Fruit fly (Drosophila melanogaster) whole organism, embryonic: Measurements from ENCODE around the gene CG6709.
A peak's percentile ranks its signal among the peaks of the same experiment; 100 is the strongest.

Source experiments
- CG10267 ChIP-seq: fragments of 200-800 bp; sonication (Bioruptor generic); optimal IDR thresholded peaks from 2 replicates; lab custom pipeline; 2018; ENCODE audit warnings: missing biosample characterization, mild to moderate bottlenecking, missing genetic modification characterization, moderate library complexity
- CG10274 ChIP-seq: fragments of 200-800 bp; sonication (Bioruptor generic); optimal IDR thresholded peaks from 3 replicates; lab custom pipeline; 2017; ENCODE audit warnings: missing biosample characterization, mild to moderate bottlenecking, missing genetic modification characterization
- CG10431 ChIP-seq: fragments of 200-800 bp; sonication (Bioruptor generic); optimal IDR thresholded peaks from 3 replicates; lab custom pipeline; 2018; ENCODE audit warnings: missing biosample characterization, mild to moderate bottlenecking, missing genetic modification characterization
- CG10462 ChIP-seq: fragments of 200-800 bp; sonication (Bioruptor generic); optimal IDR thresholded peaks from 2 replicates; lab custom pipeline; 2016; ENCODE audit warnings: missing biosample characterization, missing genetic modification characterization
- CG11093 ChIP-seq: fragments of 200-800 bp; sonication (Bioruptor generic); IDR thresholded peaks from 3 replicates; pipeline ENCODE4 v1.3.6; 2022; ENCODE audit warnings: missing biosample characterization, missing genetic modification characterization
- CG11247 ChIP-seq: fragments of 200-800 bp; sonication (Bioruptor generic); IDR thresholded peaks from 2 replicates; pipeline ENCODE4 v1.3.6; 2022; ENCODE audit warnings: missing biosample characterization, missing genetic modification characterization
- CG12104 ChIP-seq: fragments of 200-800 bp; sonication (Bioruptor generic); optimal IDR thresholded peaks from 3 replicates; lab custom pipeline; 2016; ENCODE audit warnings: missing biosample characterization, missing genetic modification characterization
- CG12155 ChIP-seq: fragments of 200-800 bp; sonication (Bioruptor generic); optimal IDR thresholded peaks from 3 replicates; lab custom pipeline; 2016; ENCODE audit warnings: missing biosample characterization, missing genetic modification characterization
- CG12236 ChIP-seq: fragments of 200-800 bp; sonication (Bioruptor generic); optimal IDR thresholded peaks from 2 replicates; lab custom pipeline; 2016; ENCODE audit warnings: missing biosample characterization, missing genetic modification characterization
- CG14441 ChIP-seq: fragments of 200-800 bp; sonication (Bioruptor generic); IDR thresholded peaks from 2 replicates; pipeline ENCODE4 v1.3.6; 2022; ENCODE audit warnings: missing biosample characterization, missing genetic modification characterization
- CG14860 ChIP-seq: fragments of 200-800 bp; sonication (Bioruptor generic); IDR thresholded peaks from 3 replicates; pipeline ENCODE4 v1.3.6; 2022; ENCODE audit warnings: missing biosample characterization, missing genetic modification characterization; ENCODE audit not compliant: partially characterized antibody
- CG15269 ChIP-seq: fragments of 200-800 bp; sonication (Bioruptor generic); optimal IDR thresholded peaks from 2 replicates; lab custom pipeline; 2018; ENCODE audit warnings: missing biosample characterization, mild to moderate bottlenecking, missing genetic modification characterization, moderate library complexity
- CG17186 ChIP-seq: fragments of 200-800 bp; sonication (Bioruptor generic); optimal IDR thresholded peaks from 3 replicates; lab custom pipeline; 2017; ENCODE audit warnings: missing biosample characterization, missing genetic modification reagents, missing genetic modification characterization
- CG18476 ChIP-seq: fragments of 200-800 bp; sonication (Bioruptor generic); optimal IDR thresholded peaks from 2 replicates; lab custom pipeline; 2016; ENCODE audit warnings: missing biosample characterization, mild to moderate bottlenecking, missing genetic modification characterization
- CG2202 ChIP-seq: fragments of 200-800 bp; sonication (Bioruptor generic); optimal IDR thresholded peaks from 2 replicates; lab custom pipeline; 2018; ENCODE audit warnings: missing biosample characterization, mild to moderate bottlenecking, missing genetic modification characterization
- CG30431 ChIP-seq: fragments of 200-800 bp; sonication (Bioruptor generic); optimal IDR thresholded peaks from 2 replicates; lab custom pipeline; 2017; ENCODE audit warnings: missing biosample characterization, missing genetic modification characterization
- CG3065 ChIP-seq: fragments of 200-800 bp; sonication (Bioruptor generic); optimal IDR thresholded peaks from 2 replicates; lab custom pipeline; 2016; ENCODE audit warnings: missing biosample characterization, missing genetic modification characterization
- CG31365 ChIP-seq: fragments of 200-800 bp; sonication (Bioruptor generic); optimal IDR thresholded peaks from 2 replicates; lab custom pipeline; 2018; ENCODE audit warnings: missing biosample characterization, mild to moderate bottlenecking, missing genetic modification characterization
- CG3163 ChIP-seq: fragments of 200-800 bp; sonication (Bioruptor generic); optimal IDR thresholded peaks from 3 replicates; lab custom pipeline; 2016; ENCODE audit warnings: missing biosample characterization, missing genetic modification characterization
- CG33213 ChIP-seq: fragments of 200-800 bp; sonication (Bioruptor generic); optimal IDR thresholded peaks from 3 replicates; lab custom pipeline; 2016; ENCODE audit warnings: missing biosample characterization, missing genetic modification characterization
- CG4282 ChIP-seq: fragments of 200-800 bp; sonication (Bioruptor generic); optimal IDR thresholded peaks from 2 replicates; lab custom pipeline; 2016; ENCODE audit warnings: missing biosample characterization, missing genetic modification characterization
- CG4360 ChIP-seq: fragments of 200-800 bp; sonication (Bioruptor generic); IDR thresholded peaks from 2 replicates; pipeline ENCODE4 v1.3.6; 2022; ENCODE audit warnings: missing biosample characterization, missing genetic modification characterization
- CG7372 ChIP-seq: fragments of 200-800 bp; sonication (Bioruptor generic); IDR thresholded peaks from 2 replicates; pipeline ENCODE4 v1.3.6; 2022; ENCODE audit warnings: missing biosample characterization, missing genetic modification characterization
- CG8089 ChIP-seq: fragments of 200-800 bp; sonication (Bioruptor generic); optimal IDR thresholded peaks from 3 replicates; lab custom pipeline; 2016; ENCODE audit warnings: missing biosample characterization, missing genetic modification characterization
- CG8478 ChIP-seq: fragments of >200 bp; optimal IDR thresholded peaks from 2 replicates; lab custom pipeline; 2018
- D ChIP-seq, 2 experiments: fragments of 200-800 bp in 1 of 2; fragments of >200 bp in 1 of 2; sonication (Bioruptor generic) in 1 of 2; optimal IDR thresholded peaks; 2 replicates in 1 of 2; 3 replicates in 1 of 2; lab custom pipeline; 2017; ENCODE audit warnings: mild to moderate bottlenecking in 1 of 2, missing biosample characterization in 1 of 2, missing genetic modification characterization in 1 of 2, missing genetic modification reagents in 1 of 2
- D19B ChIP-seq: fragments of 200-800 bp; sonication (Bioruptor generic); optimal IDR thresholded peaks from 2 replicates; lab custom pipeline; 2017; ENCODE audit warnings: missing biosample characterization, mild to moderate bottlenecking, missing genetic modification characterization
- Elba2 ChIP-seq: fragments of 200-800 bp; sonication (Bioruptor generic); optimal IDR thresholded peaks from 3 replicates; lab custom pipeline; 2016; ENCODE audit warnings: missing biosample characterization, missing genetic modification characterization
- Hey ChIP-seq: fragments of 200-800 bp; sonication (Bioruptor generic); optimal IDR thresholded peaks from 3 replicates; lab custom pipeline; 2018; ENCODE audit warnings: missing biosample characterization, mild to moderate bottlenecking, missing genetic modification characterization
- Hmx ChIP-seq: fragments of 200-800 bp; sonication (Bioruptor generic); optimal IDR thresholded peaks from 2 replicates; lab custom pipeline; 2016; ENCODE audit warnings: missing biosample characterization, missing genetic modification characterization
- Mrtf ChIP-seq: fragments of 200-800 bp; sonication (Bioruptor generic); IDR thresholded peaks from 3 replicates; pipeline ENCODE4 v1.3.6; 2022; ENCODE audit warnings: missing biosample characterization, missing genetic modification characterization
- NC2α ChIP-seq: fragments of 200-800 bp; sonication (Bioruptor generic); optimal IDR thresholded peaks from 2 replicates; lab custom pipeline; 2016; ENCODE audit warnings: missing biosample characterization, missing genetic modification characterization
- Optix ChIP-seq: fragments of 200-800 bp; sonication (Bioruptor generic); IDR thresholded peaks from 3 replicates; pipeline ENCODE4 v1.3.6; 2022; ENCODE audit warnings: missing biosample characterization, missing genetic modification characterization
- Poxn ChIP-seq: fragments of 200-800 bp; sonication (Bioruptor generic); IDR thresholded peaks from 2 replicates; pipeline ENCODE4 v1.3.6; 2022; ENCODE audit warnings: missing biosample characterization, missing genetic modification characterization
- Scr ChIP-seq: fragments of 200-800 bp; sonication (Bioruptor generic); IDR thresholded peaks from 2 replicates; pipeline ENCODE4 v1.3.6; 2022; ENCODE audit warnings: missing biosample characterization, missing genetic modification characterization; ENCODE audit not compliant: partially characterized antibody
- Sox100B ChIP-seq: fragments of 200-800 bp; sonication (Bioruptor generic); optimal IDR thresholded peaks from 3 replicates; lab custom pipeline; 2018; ENCODE audit warnings: missing biosample characterization, mild to moderate bottlenecking, missing genetic modification characterization
- bab2 ChIP-seq: fragments of 200-800 bp; sonication (Bioruptor generic); optimal IDR thresholded peaks from 2 replicates; lab custom pipeline; 2016; ENCODE audit warnings: missing biosample characterization, missing genetic modification characterization
- exex ChIP-seq: fragments of 200-800 bp; sonication (Bioruptor generic); optimal IDR thresholded peaks from 4 replicates; lab custom pipeline; 2018; ENCODE audit warnings: missing biosample characterization, mild to moderate bottlenecking, missing genetic modification characterization, moderate library complexity
- gsb ChIP-seq: fragments of 200-800 bp; sonication (Bioruptor generic); IDR thresholded peaks from 2 replicates; pipeline ENCODE4 v1.3.6; 2022; ENCODE audit warnings: missing biosample characterization, missing genetic modification characterization
- her ChIP-seq: fragments of 200-800 bp; sonication (Bioruptor generic); optimal IDR thresholded peaks from 2 replicates; lab custom pipeline; 2016; ENCODE audit warnings: missing biosample characterization, missing genetic modification characterization
- hth ChIP-seq: fragments of >200 bp; optimal IDR thresholded peaks from 2 replicates; lab custom pipeline; 2017; ENCODE audit warnings: inconsistent platforms
- lilli ChIP-seq: fragments of 200-800 bp; sonication (Bioruptor generic); optimal IDR thresholded peaks from 3 replicates; lab custom pipeline; 2016; ENCODE audit warnings: missing biosample characterization, missing genetic modification characterization
- maf-S ChIP-seq: fragments of 200-800 bp; sonication (Bioruptor generic); optimal IDR thresholded peaks from 2 replicates; lab custom pipeline; 2016; ENCODE audit warnings: missing biosample characterization, missing genetic modification characterization
- phol ChIP-seq: fragments of 200-800 bp; sonication (Bioruptor generic); optimal IDR thresholded peaks from 3 replicates; lab custom pipeline; 2018; ENCODE audit warnings: missing biosample characterization, mild to moderate bottlenecking, missing genetic modification characterization, moderate library complexity
- shn ChIP-seq: fragments of 200-800 bp; sonication (Bioruptor generic); optimal IDR thresholded peaks from 3 replicates; lab custom pipeline; 2016; ENCODE audit warnings: missing biosample characterization, missing genetic modification characterization
- slbo ChIP-seq: fragments of 200-800 bp; sonication (Bioruptor generic); IDR thresholded peaks from 2 replicates; pipeline ENCODE4 v1.3.6; 2022; ENCODE audit warnings: missing biosample characterization, missing genetic modification characterization
- sob ChIP-seq: fragments of 200-800 bp; sonication (Bioruptor generic); IDR thresholded peaks from 2 replicates; pipeline ENCODE4 v1.3.6; 2022; ENCODE audit warnings: missing biosample characterization, missing genetic modification characterization
- stwl ChIP-seq: fragments of 200-800 bp; sonication (Bioruptor generic); optimal IDR thresholded peaks from 3 replicates; lab custom pipeline; 2018; ENCODE audit warnings: missing biosample characterization, mild to moderate bottlenecking, missing genetic modification characterization, moderate library complexity
- tll ChIP-seq, 2 experiments: fragments of 200-800 bp in 1 of 2; fragments of >200 bp in 1 of 2; sonication (Bioruptor generic) in 1 of 2; optimal IDR thresholded peaks; 2 replicates each; lab custom pipeline; 2017 to 2019; ENCODE audit warnings: missing biosample characterization in 2 of 2, missing genetic modification characterization in 2 of 2, mild to moderate bottlenecking in 1 of 2, moderate library complexity in 1 of 2
- tna ChIP-seq: fragments of 200-800 bp; sonication (Bioruptor generic); IDR thresholded peaks from 2 replicates; pipeline ENCODE4 v1.3.6; 2022; ENCODE audit warnings: missing biosample characterization, missing genetic modification characterization; ENCODE audit not compliant: partially characterized antibody
- yki ChIP-seq: fragments of >200 bp; optimal IDR thresholded peaks from 3 replicates; lab custom pipeline; 2018

CG6709 gene

dm6 chr3L:9855784-9856426 is 38.6 kb downstream of the CG6709 start (continued):
- TF ChIP-seq CG3163 (GFP tag; lab: Kevin White, UChicago) (peak; percentile 85), D (optimal IDR thresholded peaks at IDR 0.05; lab: Kevin White, UChicago) (no peak), D (GFP tag; optimal IDR thresholded peaks at IDR 0.05; lab: Kevin White, UChicago) (peak; percentile 99), sob (GFP tag; lab: Robert Waterston, UW) (peak; percentile 96), NC2α (GFP tag; lab: Kevin White, UChicago) (peak; percentile 95), Sox100B (peak; percentile 98), CG11093 (GFP tag; lab: Robert Waterston, UW) (peak; percentile 97), CG3065 (GFP tag; lab: Kevin White, UChicago) (peak; percentile 92), Mrtf (GFP tag; lab: Robert Waterston, UW) (peak; percentile 96), CG10462 (GFP tag; lab: Kevin White, UChicago) (peak; percentile 96), CG17186 (GFP tag; lab: Kevin White, UChicago) (peak; percentile 96), CG12155 (GFP tag; lab: Kevin White, UChicago) (peak; percentile 90), CG14441 (GFP tag; lab: Robert Waterston, UW) (peak; percentile 95), lilli (GFP tag; lab: Kevin White, UChicago) (peak; percentile 96), shn (GFP tag; lab: Kevin White, UChicago) (peak; percentile 97), CG8089 (GFP tag; lab: Kevin White, UChicago) (peak; percentile 97), Elba2 (GFP tag; lab: Kevin White, UChicago) (peak; percentile 88), exex (tag; lab: Kevin White, UChicago) (peak; percentile 47), CG10431 (GFP tag; lab: Kevin White, UChicago) (peak; percentile 90), tna (GFP tag; lab: Robert Waterston, UW) (no peak), tll (GFP tag; optimal IDR thresholded peaks at IDR 0.05; lab: Kevin White, UChicago) (peak in 1 of 2 experiments; percentile 97), phol (tag; lab: Kevin White, UChicago) (peak; percentile 99), CG31365 (tag; lab: Kevin White, UChicago) (peak; percentile 88), yki (lab: Kevin White, UChicago) (peak; percentile 58), CG12236 (GFP tag; lab: Kevin White, UChicago) (peak; percentile 97), Optix (GFP tag; lab: Robert Waterston, UW) (peak; percentile 98), CG8478 (lab: Kevin White, UChicago) (no peak), CG10274 (GFP tag; lab: Kevin White, UChicago) (peak; percentile 100), CG33213 (peak; percentile 96), hth (lab: Kevin White, UChicago) (no peak), D19B (GFP tag; lab: Kevin White, UChicago) (peak; percentile 70), gsb (GFP tag; lab: Robert Waterston, UW) (peak; percentile 88), CG2202 (tag; lab: Kevin White, UChicago) (peak; percentile 97), CG4360 (GFP tag; lab: Robert Waterston, UW) (peak; percentile 96), Hmx (GFP tag; lab: Kevin White, UChicago) (peak; percentile 81), bab2 (GFP tag; lab: Kevin White, UChicago) (peak; percentile 97), CG7372 (GFP tag; lab: Robert Waterston, UW) (peak; percentile 94), CG4282 (peak; percentile 81), maf-S (GFP tag; lab: Kevin White, UChicago) (peak; percentile 95), stwl (peak; percentile 66), Poxn (GFP tag; lab: Robert Waterston, UW) (peak; percentile 47; the same call in 1 of the 2 replicates), CG10267 (peak; percentile 95), CG12104 (GFP tag; lab: Kevin White, UChicago) (peak; percentile 95), CG14860 (no peak), her (GFP tag; lab: Kevin White, UChicago) (peak; percentile 94), Scr (GFP tag; lab: Robert Waterston, UW) (no peak), CG11247 (GFP tag; lab: Robert Waterston, UW) (peak; percentile 95), Hey (tag; lab: Kevin White, UChicago) (peak; percentile 74), CG30431 (peak; percentile 97), CG15269 (tag; lab: Kevin White, UChicago) (peak; percentile 92), slbo (GFP tag; lab: Robert Waterston, UW) (peak; percentile 94), CG18476 (peak; percentile 97)
